Worm (Caenorhabditis elegans) whole organism, late embryonic: Measurements from ENCODE around the gene ZK154.6.

ENCODE experiments used
- madf-2 ChIP-seq: sonication (generic microtip); optimal IDR thresholded peaks from 2 replicates; lab custom pipeline; 2017; ENCODE audit warnings: missing genetic modification characterization, missing compliant biosample characterization
- sox-2 ChIP-seq: fragments of 200-800 bp; sonication (Bioruptor generic); IDR thresholded peaks from 2 replicates; pipeline ENCODE4 v1.3.6; 2022; ENCODE audit warnings: missing genetic modification reagents, missing genetic modification characterization, missing compliant biosample characterization
- tbx-7 ChIP-seq: sonication (generic microtip); optimal IDR thresholded peaks from 2 replicates; lab custom pipeline; 2016; ENCODE audit warnings: missing genotype, missing genetic modification characterization, missing compliant biosample characterization
- unc-86 ChIP-seq: sonication (generic microtip); optimal IDR thresholded peaks from 2 replicates; lab custom pipeline; 2016; ENCODE audit warnings: missing genetic modification characterization, missing compliant biosample characterization

DNA sequence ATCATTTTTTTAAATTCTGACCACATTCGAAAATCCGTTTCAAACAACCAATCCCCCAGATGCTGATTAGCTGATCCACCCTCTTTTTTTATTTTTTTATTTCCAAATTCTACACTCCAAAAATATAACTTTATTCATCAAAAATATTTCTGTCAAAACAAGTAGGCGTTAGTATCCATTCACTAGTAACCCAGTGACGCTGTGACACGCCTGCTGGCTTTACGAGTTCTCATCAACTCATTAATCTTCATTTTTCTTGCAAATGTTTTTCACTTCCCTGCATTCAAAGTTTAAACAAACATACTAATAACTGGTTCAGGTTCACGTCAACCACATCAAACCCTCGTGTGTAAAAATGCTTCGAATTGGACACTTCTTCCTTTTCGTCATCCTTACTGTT is 45.2 kb upstream of the ZK154.6 start, which contains the start of gene nlp-101:
- no peak for TF ChIP-seq sox-2 (GFP tag; lab: Robert Waterston, UW)
- no peak for TF ChIP-seq tbx-7 (tag; lab: Kevin White, UChicago)
- TF ChIP-seq madf-2 (tag; lab: Kevin White, UChicago) = no peak
- no peak for TF ChIP-seq unc-86 (tag; lab: Kevin White, UChicago)
